Worm (Caenorhabditis elegans): ENCODE measurements around the gene lin-24.

Gene lin-24

DNA sequence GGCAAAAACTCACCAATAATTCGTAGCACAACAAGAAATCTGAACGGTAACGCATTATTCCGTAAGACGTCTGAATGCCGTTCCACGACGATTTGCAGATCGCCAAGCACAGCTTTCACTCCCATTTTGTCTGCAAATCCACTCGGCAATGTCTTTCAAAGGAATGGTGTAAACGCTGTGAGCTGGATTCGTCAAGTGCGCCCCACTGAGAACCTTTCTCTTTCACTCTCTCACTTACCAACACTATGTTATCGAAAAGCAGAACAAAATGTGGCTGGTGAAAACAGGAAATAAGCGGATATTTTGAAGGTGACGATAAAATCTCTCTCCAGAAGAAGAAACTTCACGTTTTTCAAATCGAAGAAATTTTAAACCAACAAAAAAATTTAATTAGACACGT is 40.4 kb upstream of the lin-24 start (continued):
- TF ChIP-seq Y56A3A.18 (GFP tag; IDR thresholded peaks at IDR 0.05) (0 out of 2 replicates have a peak, but pooled peaks have one; percentile 10), lin-40 (tag; optimal IDR thresholded peaks at IDR 0.05) (no peak), unc-130 (GFP tag; optimal IDR thresholded peaks at IDR 0.05) (no peak), ekl-4 (GFP tag; IDR thresholded peaks at IDR 0.05) (peak; percentile 66), cebp-2 (GFP tag; IDR thresholded peaks at IDR 0.05) (0 out of 2 replicates have a peak, but pooled peaks have one; percentile 43), attf-5 (GFP tag; optimal IDR thresholded peaks at IDR 0.05) (peak; percentile 8), mcd-1 (GFP tag; IDR thresholded peaks at IDR 0.05) (peak; percentile 48; the same call in 1 of the 2 replicates), egrh-3 (GFP tag; IDR thresholded peaks at IDR 0.05) (no peak), F22D6.2 (tag; optimal IDR thresholded peaks at IDR 0.05) (no peak), ztf-25 (GFP tag; IDR thresholded peaks at IDR 0.05) (no peak), madf-3 (GFP tag; IDR thresholded peaks at IDR 0.05) (no peak), madf-6 (GFP tag; IDR thresholded peaks at IDR 0.05) (peak; percentile 35; the same call in 1 of the 2 replicates), hmg-1.2 (GFP tag; IDR thresholded peaks at IDR 0.05) (peak; percentile 54; the same call in 1 of the 2 replicates)

DNA sequence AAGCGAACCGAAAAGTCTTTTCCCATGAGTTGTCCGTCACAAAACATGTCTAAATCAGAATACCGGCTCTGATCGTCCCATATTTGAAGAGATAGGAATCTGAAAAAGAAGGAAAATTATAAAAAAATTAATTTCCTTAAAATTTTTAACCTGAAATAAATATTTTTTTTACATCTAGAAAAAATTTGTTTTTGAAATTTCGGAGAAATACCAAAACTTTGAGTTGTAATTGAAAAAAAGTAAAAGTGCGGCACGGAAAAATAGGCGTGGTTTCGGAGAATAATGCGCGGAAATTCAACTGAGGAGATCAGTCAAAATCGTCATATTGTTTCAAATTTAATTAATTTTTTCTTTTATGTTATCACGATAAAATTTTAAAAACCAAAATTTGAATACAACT is 39.8 kb upstream of the lin-24 start, which contains the start of gene F11A10.6:
Gene F11A10.6, minus strand, starts transcription at position 101 of the 400 bp plus-strand sequence.
- no peak for TF ChIP-seq ceh-58 (GFP tag; IDR thresholded peaks at IDR 0.05)
- no peak for TF ChIP-seq F57C9.4 (tag; optimal IDR thresholded peaks at IDR 0.05)
- no peak for TF ChIP-seq mcd-1 (GFP tag; IDR thresholded peaks at IDR 0.05)
- no peak for TF ChIP-seq ceh-27 (GFP tag; optimal IDR thresholded peaks at IDR 0.05)
- TF ChIP-seq tbp1 (GFP tag; optimal IDR thresholded peaks at IDR 0.05): no peak
- TF ChIP-seq hsf-1 (GFP tag; IDR thresholded peaks at IDR 0.05): no peak
- TF ChIP-seq ztf-28 (GFP tag; IDR thresholded peaks at IDR 0.05): no peak
- no peak for TF ChIP-seq hmg-20 (GFP tag; IDR thresholded peaks at IDR 0.05)
- no peak for TF ChIP-seq F22D6.2 (tag; optimal IDR thresholded peaks at IDR 0.05)
- TF ChIP-seq rec-8 (tag; optimal IDR thresholded peaks at IDR 0.05): no peak
- TF ChIP-seq die-1 (tag; optimal IDR thresholded peaks at IDR 0.05): no peak
- TF ChIP-seq lir-1 (GFP tag; conservative IDR thresholded peaks at IDR 0.05): no peak

DNA sequence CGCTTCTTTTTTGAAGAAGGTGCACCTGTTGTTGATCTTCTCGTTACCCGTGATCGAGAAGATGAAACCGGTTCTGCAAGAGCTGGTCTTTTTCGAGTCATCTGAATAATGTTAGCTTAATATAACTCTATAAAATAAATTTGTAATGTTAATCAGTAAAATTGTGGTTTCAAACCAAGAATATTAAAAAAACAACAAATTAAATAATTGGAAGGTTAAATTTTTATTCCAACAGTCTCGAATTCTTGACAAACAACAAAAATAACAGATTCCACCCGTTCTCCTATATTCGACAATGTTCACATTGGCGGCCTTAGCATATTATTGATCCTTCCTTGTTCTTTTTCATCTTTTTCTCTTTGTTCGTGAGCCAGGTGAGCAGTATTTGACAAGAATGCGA is 37.2 kb upstream of the lin-24 start, which contains the start of gene mig-32:
Gene mig-32, minus strand, starts transcription at position 101 of the 400 bp plus-strand sequence.
- TF ChIP-seq gei-17 (GFP tag; optimal IDR thresholded peaks at IDR 0.05) (no peak), dpl-1 (GFP tag; optimal IDR thresholded peaks at IDR 0.05) (no peak)

DNA sequence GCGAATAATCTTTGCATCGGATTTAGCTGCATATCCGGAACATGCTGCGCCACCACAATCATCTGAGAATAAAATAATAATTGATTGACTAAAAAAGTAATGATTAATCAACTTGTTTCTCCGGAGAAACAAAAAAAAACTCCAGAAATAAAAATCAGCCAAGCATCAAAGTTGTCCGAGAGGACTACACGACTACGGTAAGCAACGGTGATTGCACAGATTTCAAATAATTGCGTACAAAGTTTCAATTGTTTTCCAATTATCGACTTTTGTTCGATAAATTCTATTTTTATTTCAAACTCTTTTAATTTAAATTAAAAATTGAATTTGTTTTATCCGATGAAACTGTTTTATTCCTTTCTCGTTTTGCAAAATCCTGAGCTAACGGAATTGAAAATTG is 35.9 kb upstream of the lin-24 start, which contains the start of gene cpsf-4:
Gene cpsf-4, minus strand, starts transcription at position 62 of the 400 bp plus-strand sequence.
- TF ChIP-seq snpc-1.1 (tag; optimal IDR thresholded peaks at IDR 0.05; ENCODE audit: insufficient read depth) (no peak), lsl-1 (GFP tag; optimal IDR thresholded peaks at IDR 0.05) (peak; percentile 70)

DNA sequence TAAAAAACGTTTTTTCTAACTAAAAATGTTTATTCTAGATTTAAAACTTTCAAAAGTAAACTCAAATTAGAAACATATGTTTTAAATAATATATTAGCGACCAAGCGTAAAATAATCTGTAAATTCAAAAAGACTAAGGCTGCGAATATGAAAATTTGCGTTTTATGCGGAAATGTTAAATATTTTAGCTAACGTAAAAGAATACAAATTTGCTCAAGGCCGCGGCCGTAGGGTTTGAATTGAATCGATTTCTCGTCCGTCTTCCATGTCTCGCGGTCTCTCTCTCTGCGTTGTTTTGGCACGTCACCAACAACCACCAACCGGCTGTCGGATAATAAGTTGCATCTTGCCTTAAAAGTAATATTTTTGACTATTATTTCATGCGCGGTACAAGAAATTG is 35.5 kb upstream of the lin-24 start, which contains the start of gene F11A10.5:
Gene F11A10.5, plus strand, starts transcription at position 301 of the 400 bp plus-strand sequence.
- TF ChIP-seq sdz-38 (tag; optimal IDR thresholded peaks at IDR 0.05) (no peak), madf-8 (GFP tag; conservative IDR thresholded peaks at IDR 0.05) (no peak), nhr-80 (tag; optimal IDR thresholded peaks at IDR 0.05) (no peak), pbrm-1 (GFP tag; IDR thresholded peaks at IDR 0.05) (no peak), mel-28 (tag; optimal IDR thresholded peaks at IDR 0.05; ENCODE audit: borderline replicate concordance) (no peak), ceh-40 (GFP tag; IDR thresholded peaks at IDR 0.05) (no peak), dpl-1 (GFP tag; optimal IDR thresholded peaks at IDR 0.05) (no peak)

Data from whole organism, young adult.